Fruit fly (Drosophila melanogaster) whole organism: ENCODE measurements around the gene CG31882.

Experiments used
- CG8478 ChIP-seq: fragments of >200 bp; optimal IDR thresholded peaks from 2 replicates; lab custom pipeline; 2018; ENCODE audit warnings: inconsistent platforms
- pan ChIP-seq: fragments of >200 bp; optimal IDR thresholded peaks from 2 replicates; lab custom pipeline; 2017
- psq ChIP-seq: fragments of >200 bp; optimal IDR thresholded peaks from 2 replicates; lab custom pipeline; 2017

dm6 chr2L:9657269-9658191 is 32.4 kb upstream of the CG31882 start:
- TF ChIP-seq pan (lab: Kevin White, UChicago) (no peak), CG8478 (lab: Kevin White, UChicago) (no peak), psq (no peak)
